Worm (Caenorhabditis elegans) whole organism, young adult: ENCODE results near the gene K11C4.2.

Source experiments
- B0019.2 ChIP-seq: fragments of 200-800 bp; sonication (Bioruptor generic); conservative IDR thresholded peaks from 2 replicates; pipeline ENCODE4 v1.3.6; 2022; ENCODE audit warnings: missing genetic modification reagents, missing genetic modification characterization, missing compliant biosample characterization
- F57A8.1 ChIP-seq: fragments of 200-800 bp; sonication (Bioruptor generic); optimal IDR thresholded peaks from 2 replicates; lab custom pipeline; 2018; ENCODE audit warnings: mild to moderate bottlenecking, missing genetic modification characterization, moderate library complexity, missing compliant biosample characterization
- T07F8.4 ChIP-seq: sonication (generic microtip); optimal IDR thresholded peaks from 2 replicates; lab custom pipeline; 2016; ENCODE audit warnings: mild to moderate bottlenecking, missing genetic modification characterization, moderate library complexity, missing compliant biosample characterization
- T26A5.8 ChIP-seq: sonication (generic microtip); optimal IDR thresholded peaks from 2 replicates; lab custom pipeline; 2016; ENCODE audit warnings: missing genetic modification characterization, missing compliant biosample characterization
- Y53G8AR.9 ChIP-seq: fragments of 200-800 bp; sonication (Bioruptor generic); conservative IDR thresholded peaks from 2 replicates; pipeline ENCODE4 v1.3.6; 2022; ENCODE audit warnings: missing genetic modification reagents, missing genetic modification characterization, missing compliant biosample characterization
- Y56A3A.18 ChIP-seq: fragments of 200-800 bp; sonication (Bioruptor generic); IDR thresholded peaks from 2 replicates; pipeline ENCODE4 v1.3.6; 2022; ENCODE audit warnings: missing genetic modification reagents, missing genetic modification characterization, missing compliant biosample characterization
- Y95B8A.8 ChIP-seq: fragments of 200-800 bp; sonication (Bioruptor generic); IDR thresholded peaks from 2 replicates; pipeline ENCODE4 v1.3.6; 2022; ENCODE audit warnings: missing genetic modification reagents, missing genetic modification characterization, missing compliant biosample characterization
- ZK185.1 ChIP-seq: sonication (generic microtip); optimal IDR thresholded peaks from 2 replicates; lab custom pipeline; 2016; ENCODE audit warnings: mild to moderate bottlenecking, missing genetic modification characterization, missing compliant biosample characterization; ENCODE audit not compliant: poor library complexity, severe bottlenecking
- attf-5 ChIP-seq: fragments of 200-800 bp; sonication (Bioruptor generic); optimal IDR thresholded peaks from 2 replicates; lab custom pipeline; 2018; ENCODE audit warnings: mild to moderate bottlenecking, missing genetic modification characterization, missing compliant biosample characterization
- bed-2 ChIP-seq: fragments of 200-800 bp; sonication (Bioruptor generic); IDR thresholded peaks from 2 replicates; pipeline ENCODE4 v1.3.6; 2022; ENCODE audit warnings: missing genetic modification reagents, missing genetic modification characterization, missing compliant biosample characterization
- ccch-3 ChIP-seq: fragments of 200-800 bp; sonication (Bioruptor generic); optimal IDR thresholded peaks from 2 replicates; lab custom pipeline; 2018; ENCODE audit warnings: mild to moderate bottlenecking, missing genetic modification characterization, missing compliant biosample characterization
- ceh-40 ChIP-seq: fragments of 200-800 bp; sonication (Bioruptor generic); IDR thresholded peaks from 2 replicates; pipeline ENCODE4 v1.3.6; 2022; ENCODE audit warnings: missing genetic modification characterization, missing compliant biosample characterization
- ceh-91 ChIP-seq: fragments of 200-800 bp; sonication (Bioruptor generic); IDR thresholded peaks from 2 replicates; pipeline ENCODE4 v1.3.6; 2022; ENCODE audit warnings: missing genetic modification reagents, missing genetic modification characterization, missing compliant biosample characterization
- dox-1 ChIP-seq: fragments of 200-800 bp; sonication (Bioruptor generic); IDR thresholded peaks from 2 replicates; pipeline ENCODE4 v1.3.6; 2022; ENCODE audit warnings: missing genetic modification reagents, missing genetic modification characterization, missing compliant biosample characterization
- dpff-1 ChIP-seq: sonication (generic microtip); optimal IDR thresholded peaks from 2 replicates; lab custom pipeline; 2017; ENCODE audit warnings: mild to moderate bottlenecking, missing genetic modification characterization, missing compliant biosample characterization
- efl-1 ChIP-seq: fragments of 150-350 bp; optimal IDR thresholded peaks from 2 replicates; lab custom pipeline; 2014; ENCODE audit warnings: missing biosample characterization, missing genetic modification reagents, missing genetic modification characterization
- egl-18 ChIP-seq: fragments of 200-800 bp; sonication (Bioruptor generic); IDR thresholded peaks from 2 replicates; pipeline ENCODE4 v1.3.6; 2022; ENCODE audit warnings: missing genetic modification reagents, missing genetic modification characterization, missing compliant biosample characterization
- hlh-12 ChIP-seq: sonication (generic microtip); optimal IDR thresholded peaks from 2 replicates; lab custom pipeline; 2016; ENCODE audit warnings: missing genetic modification characterization, missing compliant biosample characterization
- let-526 ChIP-seq: fragments of 200-800 bp; sonication (Bioruptor generic); IDR thresholded peaks from 2 replicates; pipeline ENCODE4 v1.3.6; 2022; ENCODE audit warnings: missing genetic modification reagents, missing genetic modification characterization, missing compliant biosample characterization
- lin-26 ChIP-seq: fragments of 200-800 bp; sonication (Bioruptor generic); IDR thresholded peaks from 2 replicates; pipeline ENCODE4 v1.3.6; 2022; ENCODE audit warnings: missing genetic modification reagents, missing genetic modification characterization, missing compliant biosample characterization
- mcd-1 ChIP-seq: fragments of 200-800 bp; sonication (Bioruptor generic); IDR thresholded peaks from 2 replicates; pipeline ENCODE4 v1.3.6; 2022; ENCODE audit warnings: missing genetic modification reagents, missing genetic modification characterization, missing compliant biosample characterization
- nhr-27 ChIP-seq: fragments of 200-800 bp; sonication (Bioruptor generic); optimal IDR thresholded peaks from 2 replicates; lab custom pipeline; 2018; ENCODE audit warnings: mild to moderate bottlenecking, missing genetic modification characterization, moderate library complexity, missing compliant biosample characterization
- repo-1 ChIP-seq: sonication (generic microtip); optimal IDR thresholded peaks from 2 replicates; lab custom pipeline; 2017; ENCODE audit warnings: mild to moderate bottlenecking, missing genetic modification characterization, missing compliant biosample characterization
- rpc-1 ChIP-seq, 2 experiments: fragments of 150-350 bp in 1 of 2; sonication (generic microtip) in 1 of 2; optimal IDR thresholded peaks; 2 replicates each; lab custom pipeline; 2014 to 2018; ENCODE audit warnings: missing biosample characterization in 1 of 2, missing genetic modification characterization in 1 of 2, missing genetic modification reagents in 1 of 2, missing genotype in 1 of 2
- snpc-3.4 ChIP-seq: sonication (generic microtip); optimal IDR thresholded peaks from 2 replicates; lab custom pipeline; 2017; ENCODE audit warnings: missing genetic modification characterization, mild to moderate bottlenecking, missing compliant biosample characterization, antibody characterized with exemption, moderate library complexity, missing genotype, missing genetic modification reagents
- snpc-4 ChIP-seq, 5 experiments: fragments of 150-350 bp in 1 of 5; sonication (generic microtip) in 4 of 5; optimal IDR thresholded peaks; 2 replicates each; lab custom pipeline; 2014 to 2018; ENCODE audit warnings: missing genetic modification characterization in 5 of 5, missing biosample characterization in 3 of 5, antibody characterized with exemption in 2 of 5, mild to moderate bottlenecking in 2 of 5, missing compliant biosample characterization in 2 of 5, missing genotype in 2 of 5, moderate library complexity in 2 of 5, missing genetic modification reagents in 1 of 5
- somi-1 ChIP-seq: fragments of 200-800 bp; sonication (Bioruptor generic); optimal IDR thresholded peaks from 2 replicates; lab custom pipeline; 2018; ENCODE audit warnings: mild to moderate bottlenecking, missing genetic modification characterization, missing compliant biosample characterization
- sptf-2 ChIP-seq: fragments of 200-800 bp; sonication (Bioruptor generic); optimal IDR thresholded peaks from 2 replicates; lab custom pipeline; 2018; ENCODE audit warnings: mild to moderate bottlenecking, missing genetic modification characterization, missing compliant biosample characterization
- unc-62 ChIP-seq: fragments of 150-350 bp; optimal IDR thresholded peaks from 2 replicates; lab custom pipeline; 2014; ENCODE audit warnings: missing biosample characterization, missing genetic modification reagents, missing genetic modification characterization
- xnd-1 ChIP-seq: sonication (generic microtip); optimal IDR thresholded peaks from 2 replicates; lab custom pipeline; 2016; ENCODE audit warnings: missing genotype, missing genetic modification reagents, missing genetic modification characterization, missing compliant biosample characterization
- zfh-2 ChIP-seq: fragments of 200-800 bp; sonication (Bioruptor generic); conservative IDR thresholded peaks from 2 replicates; pipeline ENCODE4 v1.3.6; 2022; ENCODE audit warnings: missing genetic modification reagents, missing genetic modification characterization, missing compliant biosample characterization
- ztf-25 ChIP-seq: fragments of 200-800 bp; sonication (Bioruptor generic); IDR thresholded peaks from 2 replicates; pipeline ENCODE4 v1.3.6; 2022; ENCODE audit warnings: missing genetic modification reagents, missing genetic modification characterization, missing compliant biosample characterization
- ztf-26 ChIP-seq: sonication (generic microtip); optimal IDR thresholded peaks from 2 replicates; lab custom pipeline; 2017; ENCODE audit warnings: missing genetic modification characterization, missing compliant biosample characterization

The K11C4.2 gene

DNA sequence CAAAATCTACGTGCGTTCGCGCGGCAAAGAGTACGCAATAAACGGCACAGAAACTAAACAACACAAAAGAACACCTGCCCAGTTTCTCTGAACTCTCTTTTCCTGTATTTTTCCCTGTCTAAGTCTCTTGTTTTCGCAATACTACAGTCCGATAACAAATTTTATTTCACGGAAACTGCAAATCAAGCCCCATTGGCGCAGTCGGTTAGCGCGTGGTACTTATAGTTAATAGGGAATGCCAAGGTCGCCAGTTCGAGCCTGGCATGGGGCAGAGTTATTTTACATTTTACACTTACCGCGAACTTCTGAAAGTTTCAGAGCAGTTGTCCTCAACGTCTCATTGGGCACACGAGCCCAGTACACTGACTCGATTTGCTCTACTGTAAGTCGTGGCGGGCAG is 22.4 kb downstream of the K11C4.2 start (continued):
- TF ChIP-seq let-526 (GFP tag; lab: Robert Waterston, UW) = no peak
- TF ChIP-seq attf-5 (GFP tag; lab: Kevin White, UChicago) = peak; percentile 0
- TF ChIP-seq unc-62 = no peak
- no peak for TF ChIP-seq T26A5.8 (tag; lab: Kevin White, UChicago)
- TF ChIP-seq rpc-1 (optimal IDR thresholded peaks at IDR 0.05; lab: Kevin White, UChicago) = peak; percentile 44
- TF ChIP-seq rpc-1 (tag; optimal IDR thresholded peaks at IDR 0.05; lab: Kevin White, UChicago) = peak; percentile 70
- TF ChIP-seq ZK185.1 (tag; lab: Kevin White, UChicago) = no peak
- no peak for TF ChIP-seq egl-18 (GFP tag; lab: Robert Waterston, UW)
- no peak for TF ChIP-seq sptf-2 (GFP tag; lab: Kevin White, UChicago)

DNA sequence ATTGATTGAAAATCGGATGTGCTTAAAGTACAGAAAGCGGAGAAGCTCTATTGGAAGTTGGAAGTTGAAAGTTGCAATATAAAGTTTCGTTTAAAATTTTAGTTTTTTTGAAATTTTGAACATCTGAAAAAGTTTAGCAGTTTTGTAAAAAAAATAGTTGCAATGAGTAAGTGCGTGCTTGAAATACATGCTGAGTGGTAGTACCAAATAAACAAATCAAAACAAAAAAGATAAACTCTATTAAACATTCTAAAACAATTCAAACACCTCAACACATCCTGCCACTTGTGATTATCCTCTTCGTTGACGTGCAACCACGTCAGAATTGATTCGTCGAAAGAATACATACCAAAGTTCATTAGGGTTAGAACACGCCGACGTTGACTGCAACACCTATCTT is 24.4 kb downstream of the K11C4.2 start:
- TF ChIP-seq sptf-2 (GFP tag; lab: Kevin White, UChicago) (no peak), snpc-3.4 (tag; lab: Kevin White, UChicago) (no peak), lin-26 (GFP tag; lab: Robert Waterston, UW) (no peak), xnd-1 (tag; lab: Kevin White, UChicago) (no peak), Y56A3A.18 (GFP tag; lab: Robert Waterston, UW) (no peak), unc-62 (no peak), ceh-40 (no peak), mcd-1 (GFP tag; lab: Robert Waterston, UW) (no peak), ztf-26 (tag; lab: Kevin White, UChicago) (no peak), B0019.2 (GFP tag; lab: Robert Waterston, UW) (no peak), dox-1 (GFP tag; lab: Robert Waterston, UW) (no peak), dpff-1 (tag; lab: Kevin White, UChicago) (no peak)

DNA sequence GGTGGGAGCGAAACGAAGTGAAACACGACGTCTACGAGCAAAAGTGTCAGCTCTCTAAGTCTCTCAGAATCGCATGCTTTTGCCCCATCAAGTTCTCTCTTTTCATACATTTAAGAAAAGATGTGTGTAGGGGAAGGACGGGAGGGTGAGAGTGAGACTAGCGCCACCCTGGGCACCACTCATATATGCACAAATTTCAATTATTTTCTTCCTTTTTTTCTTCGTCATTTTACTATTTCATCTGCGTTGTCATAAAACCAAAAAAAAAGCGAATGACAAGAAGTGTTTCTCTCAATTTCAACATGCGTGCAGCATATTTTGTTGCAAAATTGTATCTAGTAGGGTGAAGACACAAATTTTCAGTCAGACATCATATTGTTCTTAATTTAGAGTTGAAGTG is 31.8 kb downstream of the K11C4.2 start:
- TF ChIP-seq F57A8.1 (GFP tag; lab: Kevin White, UChicago) (no peak), repo-1 (no peak)

DNA sequence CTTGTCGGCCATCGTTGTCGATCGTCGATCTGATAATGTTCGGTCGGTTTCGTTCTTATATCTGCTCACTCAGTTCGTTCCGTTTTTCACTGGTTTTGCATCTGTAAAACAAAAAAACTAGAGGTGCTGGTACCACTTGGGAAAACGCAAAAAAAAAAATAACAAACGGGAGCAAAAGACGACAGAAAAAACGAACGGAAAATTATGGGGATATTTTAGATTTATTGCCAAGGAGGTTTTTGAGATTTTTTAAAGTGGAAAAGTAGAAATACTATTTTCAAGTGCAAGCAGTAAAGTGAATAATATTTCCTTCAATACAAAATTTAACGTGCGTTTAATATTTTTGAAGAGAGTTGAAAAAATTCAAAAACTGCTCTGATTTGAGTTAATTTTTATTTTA is 34.1 kb downstream of the K11C4.2 start, which contains the start of gene unc-68:
unc-68 (minus strand) TSS at position 101 of the 400 bp plus-strand sequence.
- TF ChIP-seq hlh-12 (tag; lab: Kevin White, UChicago) = no peak
- no peak for TF ChIP-seq T07F8.4 (tag; lab: Kevin White, UChicago)
- no peak for TF ChIP-seq somi-1 (GFP tag; lab: Kevin White, UChicago)
- no peak for TF ChIP-seq Y95B8A.8 (GFP tag; lab: Robert Waterston, UW)
- no peak for TF ChIP-seq ceh-91 (GFP tag; lab: Robert Waterston, UW)
- no peak for TF ChIP-seq ccch-3 (GFP tag; lab: Kevin White, UChicago)
- no peak for TF ChIP-seq nhr-27
- TF ChIP-seq bed-2 (GFP tag; lab: Robert Waterston, UW) = no peak
- TF ChIP-seq efl-1 (GFP tag; lab: Kevin White, UChicago) = no peak
- TF ChIP-seq snpc-4 (GFP tag; optimal IDR thresholded peaks at IDR 0.05; lab: Kevin White, UChicago) = no peak
- no peak for TF ChIP-seq snpc-4 (tag; optimal IDR thresholded peaks at IDR 0.05; lab: Kevin White, UChicago)
- TF ChIP-seq Y53G8AR.9 (GFP tag; lab: Robert Waterston, UW) = no peak

DNA sequence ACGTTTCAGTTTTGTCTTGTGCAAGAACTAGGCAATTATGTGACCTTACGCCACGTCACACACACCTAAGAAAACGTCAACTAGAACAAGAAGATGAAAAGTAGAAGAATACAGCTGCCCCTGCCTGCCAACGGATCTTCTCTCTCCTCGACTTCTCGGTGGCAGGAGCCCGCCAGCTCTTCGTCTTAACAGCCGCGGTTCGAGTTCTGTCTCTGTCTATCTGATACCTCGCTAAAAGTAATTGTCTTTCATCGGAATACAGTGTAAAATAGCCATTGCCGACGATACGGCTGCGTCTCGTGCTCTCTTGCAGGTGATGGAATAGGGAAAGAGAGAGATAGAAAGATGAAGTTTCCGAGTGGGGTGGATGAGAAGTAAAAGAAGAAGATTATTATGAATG is 35.4 kb downstream of the K11C4.2 start:
- TF ChIP-seq ztf-25 (GFP tag; lab: Robert Waterston, UW) (no peak), zfh-2 (GFP tag; lab: Robert Waterston, UW) (peak; percentile 59)
